Worm (Caenorhabditis elegans): Measurements from ENCODE around the gene K07H8.12.

DNA sequence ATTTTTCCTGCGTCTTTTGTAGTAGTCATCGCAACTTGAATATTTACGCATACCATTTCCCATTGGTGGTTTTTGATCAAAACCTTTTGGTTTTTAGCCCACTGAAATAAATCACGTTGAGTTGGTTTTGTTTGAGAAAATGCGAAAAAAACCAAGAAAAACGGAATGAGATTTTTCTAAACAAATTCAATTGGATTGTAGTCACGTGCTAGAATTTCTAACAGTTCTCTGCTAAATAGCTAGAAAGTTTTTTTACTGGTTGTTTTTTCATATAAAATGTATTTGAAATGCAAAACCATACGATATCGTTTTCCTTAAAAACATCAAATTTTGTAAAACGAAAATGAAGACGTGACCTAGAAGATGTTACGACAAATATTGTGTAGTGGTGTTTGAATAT is at the start of gene K07H8.12:
- TF ChIP-seq nhr-10 (tag; optimal IDR thresholded peaks at IDR 0.05) (no peak), ama-1 (optimal IDR thresholded peaks at IDR 0.05) (no peak), nhr-6 (tag; optimal IDR thresholded peaks at IDR 0.05) (no peak), nhr-23 (tag; optimal IDR thresholded peaks at IDR 0.05) (no peak), snpc-4 (tag; optimal IDR thresholded peaks at IDR 0.05) (no peak), mab-5 (tag; optimal IDR thresholded peaks at IDR 0.05) (no peak), lin-13 (GFP tag; optimal IDR thresholded peaks at IDR 0.05) (no peak), ztf-11 (tag; optimal IDR thresholded peaks at IDR 0.05) (no peak), unc-39 (tag; optimal IDR thresholded peaks at IDR 0.05) (no peak), dmd-4 (tag; optimal IDR thresholded peaks at IDR 0.05) (no peak), alr-1 (tag; optimal IDR thresholded peaks at IDR 0.05) (no peak), mdl-1 (tag; optimal IDR thresholded peaks at IDR 0.05) (no peak), fos-1 (tag; optimal IDR thresholded peaks at IDR 0.05) (no peak)
